Fruit fly (Drosophila melanogaster) ovary, adult (tissue): ENCODE measurements around the gene CG7650.

ENCODE experiments used
- CG17801 ChIP-seq: fragments of 200-800 bp; optimal IDR thresholded peaks from 2 replicates; lab custom pipeline; 2019; ENCODE audit warnings: missing biosample characterization, mild to moderate bottlenecking, missing genetic modification characterization, moderate library complexity; ENCODE audit not compliant: partially characterized antibody

The CG7650 gene

DNA sequence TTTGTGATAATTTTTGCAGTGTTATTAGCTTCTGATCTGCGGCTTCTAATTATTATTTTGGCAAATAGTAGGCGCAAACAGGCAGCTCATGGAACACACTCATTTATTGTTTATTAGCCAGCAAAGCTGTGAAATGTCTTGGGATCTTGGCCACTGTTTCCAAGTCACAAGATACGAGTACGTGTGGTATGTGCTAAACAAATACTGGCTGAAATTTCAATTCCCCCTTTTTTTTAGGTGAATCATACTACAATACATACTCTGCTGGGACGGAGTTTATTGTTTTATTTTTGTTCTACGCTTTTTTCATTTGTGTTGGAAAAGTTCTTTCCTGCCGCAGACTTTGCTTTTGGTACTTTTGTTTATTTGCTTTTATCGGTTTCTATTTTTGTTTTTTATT lies 20.9 kb upstream of the CG7650 start:
- no peak for TF ChIP-seq CG17801 (GFP tag; lab: Kevin White, UChicago)

DNA sequence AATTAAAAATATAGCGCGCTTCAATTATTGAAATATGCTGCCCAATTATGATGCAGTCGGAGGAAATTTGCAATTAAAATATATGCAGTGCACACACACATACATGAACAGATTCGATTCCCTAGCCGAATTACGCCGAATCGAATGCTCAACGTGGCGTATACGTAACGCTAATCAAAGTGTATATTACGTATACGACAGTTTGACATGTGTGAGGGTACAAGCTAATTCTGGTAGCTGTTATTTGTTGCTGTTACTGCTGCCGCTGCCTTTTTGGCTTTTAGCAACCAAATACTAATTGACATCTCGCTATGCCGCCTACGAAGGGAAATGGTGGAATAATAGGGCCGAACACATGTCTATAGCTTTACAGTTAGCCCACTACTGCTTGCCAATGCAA lies 17.1 kb upstream of the CG7650 start:
- no peak for TF ChIP-seq CG17801 (GFP tag; lab: Kevin White, UChicago)

DNA sequence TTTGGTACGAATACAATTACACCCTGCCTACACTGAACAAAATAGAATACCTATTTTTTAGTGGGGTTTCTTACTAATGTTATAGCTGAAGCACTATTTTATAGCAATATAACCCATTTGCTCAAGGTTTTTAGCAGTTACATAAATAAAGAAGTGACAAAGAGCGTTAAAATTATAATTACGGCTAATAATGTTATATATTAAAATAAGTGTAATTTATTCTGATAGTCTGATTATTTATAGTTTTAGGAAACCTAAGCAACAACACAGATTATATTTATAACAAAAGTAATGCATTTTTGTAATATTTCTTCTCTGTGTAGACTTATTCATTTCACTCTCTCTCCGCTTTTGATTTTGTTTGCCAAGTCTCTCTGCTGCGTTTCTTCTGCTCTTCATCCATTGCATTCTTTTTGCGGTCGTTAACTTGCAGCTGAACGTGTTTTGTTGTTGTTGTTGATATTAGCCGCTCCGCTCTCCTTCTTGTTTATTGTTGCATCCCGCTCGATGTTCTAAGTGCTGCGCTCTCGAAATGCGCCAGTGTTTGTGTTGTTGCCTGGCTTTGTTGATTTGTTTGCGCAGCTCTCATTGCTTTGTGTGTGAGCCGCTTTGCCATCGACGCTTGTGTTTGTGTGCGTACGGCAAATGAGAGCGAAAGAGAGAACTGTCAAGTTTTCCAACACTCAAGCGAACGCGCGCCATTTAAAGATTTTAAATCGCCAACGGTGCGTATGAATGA lies 15.7 kb upstream of the CG7650 start:
- TF ChIP-seq CG17801 (GFP tag; lab: Kevin White, UChicago): peak; percentile 92

DNA sequence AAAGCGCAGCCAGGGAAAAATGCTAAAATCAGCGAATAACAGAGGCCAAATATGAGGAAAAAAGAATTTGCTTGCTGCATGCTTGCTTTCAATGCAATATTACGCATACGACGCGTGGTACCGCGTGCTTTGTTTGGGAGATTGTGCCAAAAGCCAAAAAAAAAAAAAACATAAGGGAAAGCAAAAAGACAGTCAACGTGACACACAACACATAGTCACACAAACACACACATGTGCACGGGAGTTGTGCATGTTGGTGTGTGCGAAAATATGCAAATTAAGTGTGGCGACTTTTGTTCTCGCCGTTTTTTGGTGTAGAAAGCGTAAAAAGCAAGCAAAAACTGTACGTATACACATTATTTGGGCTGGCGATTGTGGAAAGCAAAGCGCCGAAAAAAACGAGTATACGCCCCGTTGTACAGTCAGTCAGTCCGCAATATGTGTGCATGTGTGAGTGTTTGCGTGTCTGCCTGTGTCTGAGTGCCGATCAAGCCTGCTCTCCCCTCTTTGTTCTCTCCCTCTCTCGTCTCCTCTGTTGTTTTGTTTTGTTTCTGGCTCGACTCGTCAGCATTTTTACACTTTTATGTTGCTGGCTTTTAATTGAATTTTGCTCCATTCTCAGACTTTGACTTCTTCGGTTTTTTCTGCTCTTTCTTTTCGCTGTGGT lies 14.9 kb upstream of the CG7650 start:
- no peak for TF ChIP-seq CG17801 (GFP tag; lab: Kevin White, UChicago)

DNA sequence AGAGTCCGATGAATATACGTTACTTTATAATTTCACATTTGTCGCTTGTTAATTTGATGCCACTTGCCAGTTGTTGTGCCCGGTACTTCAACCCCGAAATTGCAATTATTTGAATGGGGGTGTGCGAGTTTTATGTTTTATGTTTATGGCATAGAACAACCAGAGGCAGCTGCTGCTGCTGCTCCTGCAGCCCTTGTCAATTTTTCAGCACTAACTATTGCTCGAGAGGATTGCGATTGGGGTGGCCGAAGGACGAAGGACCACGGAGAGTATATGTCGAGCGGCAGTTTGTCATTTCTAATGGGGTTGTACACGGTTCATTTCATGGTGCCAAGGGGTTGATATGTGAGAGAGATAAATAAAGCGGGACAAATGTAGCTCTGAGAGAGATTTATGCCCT lies 13.9 kb upstream of the CG7650 start:
- TF ChIP-seq CG17801 (GFP tag; lab: Kevin White, UChicago): no peak

DNA sequence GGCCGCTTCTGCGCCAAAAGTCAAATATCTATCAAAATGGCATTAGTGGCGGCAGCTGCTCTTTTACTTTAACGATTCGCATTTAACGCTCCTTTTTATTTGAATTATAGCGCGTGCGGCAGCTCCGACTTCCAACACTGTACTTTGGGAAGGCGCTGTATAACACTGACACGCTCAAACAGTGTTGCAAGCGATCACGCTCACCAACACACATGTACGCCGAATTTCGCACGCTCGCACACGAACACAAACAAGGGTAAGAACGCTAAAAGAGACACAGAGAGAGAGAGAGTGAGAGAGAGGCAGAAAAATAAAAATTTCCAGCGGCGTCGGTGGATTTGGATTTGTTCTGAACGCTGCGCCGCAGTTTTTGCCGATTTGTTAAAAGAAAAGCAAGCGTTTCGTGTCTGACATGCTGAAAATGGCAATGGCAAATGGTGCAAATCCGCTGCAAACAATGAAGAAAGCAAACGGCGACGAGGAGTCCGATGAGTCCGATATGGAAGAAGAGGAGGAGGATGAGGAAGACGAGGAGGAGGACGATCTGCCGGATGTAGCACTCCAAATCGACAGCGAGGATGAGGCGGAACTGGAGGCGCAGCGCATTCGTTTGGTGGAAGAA lies 9.6 kb upstream of the CG7650 start, which contains the start of gene Phs:
Gene Phs, plus strand, starts transcription at position 276 of the 622 bp plus-strand sequence.
- peak; percentile 32 for TF ChIP-seq CG17801 (GFP tag; lab: Kevin White, UChicago)

DNA sequence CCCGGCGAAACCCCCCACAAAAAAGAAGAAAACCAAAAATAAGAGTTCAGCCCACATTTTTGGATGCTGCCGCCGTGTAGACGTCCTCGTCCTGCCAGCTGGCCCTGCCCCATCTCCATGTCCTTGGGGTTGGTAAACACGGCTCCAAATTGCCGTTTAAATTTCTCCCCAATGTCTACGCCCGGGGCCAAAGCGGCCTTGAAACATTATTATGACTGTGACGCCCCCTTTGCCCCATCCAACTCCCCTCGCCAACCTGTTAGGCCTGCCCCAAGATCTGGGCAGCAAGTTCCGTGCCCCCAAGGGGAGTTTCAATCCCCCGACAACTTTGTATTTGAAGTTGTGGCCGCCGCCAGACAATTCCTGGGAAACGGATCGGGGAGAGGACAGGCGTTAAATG lies 6.7 kb upstream of the CG7650 start:
- TF ChIP-seq CG17801 (GFP tag; lab: Kevin White, UChicago): no peak

DNA sequence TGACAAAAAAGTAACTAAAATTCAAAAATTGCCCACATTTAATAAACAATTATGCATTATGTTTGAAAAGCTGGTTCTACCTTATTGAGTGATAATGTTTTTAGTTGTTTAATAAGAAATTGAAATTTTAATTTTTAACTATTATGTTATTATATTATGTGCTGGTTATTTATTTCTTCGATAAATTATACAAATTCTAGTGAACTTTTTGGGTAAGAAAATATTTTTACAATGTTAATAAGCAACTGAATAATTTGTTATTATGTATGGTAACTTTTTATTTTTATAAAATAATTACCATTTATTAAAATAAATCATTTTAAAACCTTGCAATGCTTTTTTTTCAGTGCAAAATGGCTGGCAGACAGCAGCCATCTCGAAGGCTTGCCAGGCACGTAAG lies 6.3 kb upstream of the CG7650 start:
- TF ChIP-seq CG17801 (GFP tag; lab: Kevin White, UChicago): no peak

DNA sequence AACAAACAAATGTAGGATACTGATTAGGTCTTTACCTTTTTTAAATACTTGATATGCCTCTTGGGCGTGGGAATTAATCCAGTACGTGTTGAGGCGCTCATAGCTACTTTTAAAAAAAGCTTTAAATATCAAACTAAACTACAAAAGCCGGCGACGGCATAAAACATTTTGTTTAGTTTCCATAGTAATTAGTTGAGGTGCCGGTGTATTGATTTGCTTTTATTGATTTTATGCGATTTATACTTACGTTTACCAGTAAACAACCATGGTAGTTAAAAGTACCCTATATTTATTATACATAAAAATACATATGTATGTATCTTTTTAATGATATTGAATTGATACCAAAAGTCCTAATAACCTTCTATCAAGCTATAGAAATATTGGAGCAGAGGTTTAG lies 2.5 kb upstream of the CG7650 start, which contains the start of gene CG13449:
Gene CG13449, minus strand, starts transcription at position 101 of the 400 bp plus-strand sequence.
- TF ChIP-seq CG17801 (GFP tag; lab: Kevin White, UChicago): no peak

DNA sequence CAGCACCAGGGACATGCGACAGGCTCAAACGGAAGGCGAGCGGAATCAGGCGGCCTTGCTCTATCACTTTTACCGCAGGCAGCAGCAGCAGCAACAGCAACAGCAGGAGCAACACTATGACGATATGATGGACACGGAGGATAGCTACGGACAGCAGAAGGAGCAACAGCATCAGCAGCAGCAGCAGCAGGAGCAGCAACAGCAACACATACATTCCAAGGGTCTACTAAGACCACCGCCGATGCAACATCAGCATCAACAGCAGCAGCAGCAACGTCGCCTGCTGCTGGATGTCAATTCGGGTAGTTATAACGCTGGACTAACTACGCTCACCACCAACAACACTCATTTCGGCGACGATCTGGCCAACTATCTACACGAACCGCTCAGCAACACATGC lies 5.2 kb downstream of the CG7650 start:
- no peak for TF ChIP-seq CG17801 (GFP tag; lab: Kevin White, UChicago)

DNA sequence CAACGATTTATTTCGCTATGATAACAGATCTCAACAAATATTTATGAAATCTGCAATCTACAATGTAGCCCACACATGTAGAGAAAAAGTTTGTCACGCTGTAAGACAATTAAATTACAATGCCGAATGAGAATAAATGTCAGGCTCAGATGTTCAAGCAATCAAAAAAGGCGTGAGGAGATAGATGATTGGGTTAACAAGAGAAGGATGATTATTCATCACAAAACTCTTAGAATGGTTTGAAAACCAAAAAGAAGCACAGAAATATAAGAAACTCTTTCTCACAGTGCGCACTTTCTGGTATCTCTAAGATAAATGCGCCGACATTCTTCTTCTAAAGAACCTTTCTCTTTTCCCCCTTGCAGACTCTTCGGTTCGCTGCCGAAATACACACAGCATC lies 10.1 kb downstream of the CG7650 start:
- no peak for TF ChIP-seq CG17801 (GFP tag; lab: Kevin White, UChicago)

DNA sequence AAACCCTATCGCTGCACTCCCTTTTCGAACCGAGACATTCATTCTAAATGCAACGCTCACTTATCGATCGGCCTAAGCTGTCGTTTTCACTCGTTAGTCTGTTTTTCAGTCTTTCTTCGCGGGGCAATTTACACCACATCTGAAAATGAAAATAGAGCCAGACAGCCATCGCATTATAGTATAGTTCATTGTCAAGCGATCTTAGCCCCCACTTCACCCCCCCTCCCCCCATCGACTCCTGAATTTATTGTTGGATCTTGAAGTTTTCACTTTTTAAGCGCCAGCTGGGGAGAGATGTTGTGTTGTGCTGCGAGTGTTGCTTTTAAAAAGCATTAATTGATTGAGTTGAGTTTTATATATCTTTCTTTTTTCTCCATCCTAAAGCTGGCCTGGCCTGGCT lies 11.0 kb downstream of the CG7650 start:
- TF ChIP-seq CG17801 (GFP tag; lab: Kevin White, UChicago): no peak

DNA sequence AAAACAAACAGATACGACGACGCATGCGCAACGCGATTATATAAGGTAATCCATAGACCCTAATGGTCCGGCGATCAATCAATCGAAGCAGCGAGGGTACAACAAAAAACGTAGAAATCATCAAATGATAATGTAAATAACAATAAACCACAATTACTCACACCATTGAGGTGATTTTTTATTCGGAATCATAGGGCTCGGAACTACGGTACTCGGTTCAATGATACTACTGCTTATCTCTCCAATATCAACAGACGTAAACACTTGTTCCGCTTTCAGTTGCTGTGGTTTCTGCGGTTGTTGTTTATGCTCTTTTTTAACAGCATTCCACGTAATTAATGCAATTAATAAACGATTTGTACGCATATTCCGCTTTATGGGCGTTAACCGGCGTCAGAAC lies 12.2 kb downstream of the CG7650 start:
- TF ChIP-seq CG17801 (GFP tag; lab: Kevin White, UChicago): no peak

DNA sequence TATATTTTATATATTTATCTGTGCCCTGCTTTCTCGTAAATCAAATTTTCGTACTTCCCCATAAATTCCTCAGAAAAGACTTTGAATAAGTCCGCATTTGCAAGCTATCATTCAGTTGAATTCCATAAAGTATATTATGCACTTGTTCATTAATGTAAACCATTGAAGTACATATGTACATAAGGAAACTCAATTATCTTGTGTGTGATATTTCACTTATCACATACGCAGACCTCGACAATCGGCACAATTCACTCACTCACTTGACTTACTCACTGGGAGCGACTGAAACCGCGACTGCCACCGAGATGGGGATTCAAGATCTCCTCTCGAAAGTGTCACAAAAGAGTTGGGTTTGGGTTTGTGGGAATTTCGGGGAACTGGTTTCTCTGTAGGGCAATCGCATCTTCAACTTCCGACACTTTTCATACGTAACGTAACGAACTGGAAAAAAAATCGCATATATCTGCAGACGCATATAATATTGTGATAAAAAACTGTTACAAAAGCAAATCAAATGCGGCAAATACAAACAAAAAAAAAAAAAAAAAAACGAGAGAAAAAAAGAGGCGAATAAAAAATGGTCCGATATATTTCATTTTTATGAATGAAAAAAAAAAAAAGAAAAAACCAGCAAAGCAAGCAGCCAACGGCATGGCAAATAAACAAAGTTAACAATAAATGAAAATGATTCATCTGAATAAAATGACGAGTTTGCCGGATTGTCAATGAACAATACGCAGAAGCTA lies 13.0 kb downstream of the CG7650 start:
- TF ChIP-seq CG17801 (GFP tag; lab: Kevin White, UChicago): no peak

DNA sequence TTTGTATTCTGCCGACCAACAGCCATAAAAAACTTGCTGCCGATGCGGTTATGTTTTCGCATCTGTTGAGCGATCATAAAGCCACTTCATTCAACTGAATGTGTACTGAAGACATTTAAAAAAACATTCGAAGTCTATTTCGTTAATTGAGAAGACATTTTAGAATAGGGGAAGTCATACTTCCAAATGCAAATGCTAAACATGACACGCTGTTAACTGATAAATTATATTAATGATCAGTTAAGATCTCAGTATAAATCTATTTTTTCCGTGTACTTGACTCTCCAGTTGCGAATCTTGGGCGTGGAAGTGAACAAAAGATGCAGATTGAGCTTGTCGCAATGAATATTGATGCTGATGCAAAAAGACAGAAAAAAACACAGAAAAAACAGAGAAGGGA lies 14.2 kb downstream of the CG7650 start:
- no peak for TF ChIP-seq CG17801 (GFP tag; lab: Kevin White, UChicago)
